Worm (Caenorhabditis elegans): ENCODE results near the gene T10C6.15.

- TF ChIP-seq sea-1 (GFP tag; conservative IDR thresholded peaks at IDR 0.05) (no peak), ama-1 (optimal IDR thresholded peaks at IDR 0.05) (no peak), hmg-4 (GFP tag; optimal IDR thresholded peaks at IDR 0.05) (no peak)
These were observed 3.4 kb upstream of the T10C6.15 start, which contains the start of gene best-12 for ce11 chrV:16049177-16049576.

Measured in whole organism, early embryonic.